Fruit fly (Drosophila melanogaster) whole organism, wandering third instar larva: ENCODE results near the gene CG3164.
A peak's percentile ranks its signal among the peaks of the same experiment; 100 is the strongest.

Experiments used
- Abd-B ChIP-seq: fragments of >200 bp; optimal IDR thresholded peaks from 2 replicates; lab custom pipeline; 2017; ENCODE audit warnings: missing biosample characterization, missing genetic modification characterization
- CG32264 ChIP-seq: fragments of 200-800 bp; sonication (Bioruptor generic); optimal IDR thresholded peaks from 2 replicates; lab custom pipeline; 2016; ENCODE audit warnings: missing biosample characterization, missing genetic modification characterization
- CG9705 ChIP-seq: fragments of 200-800 bp; sonication (Bioruptor generic); optimal IDR thresholded peaks from 2 replicates; lab custom pipeline; 2018; ENCODE audit warnings: missing biosample characterization, mild to moderate bottlenecking, missing genetic modification characterization
- CrebA ChIP-seq: fragments of 200-800 bp; sonication (Bioruptor generic); optimal IDR thresholded peaks from 2 replicates; lab custom pipeline; 2016; ENCODE audit warnings: missing biosample characterization, mild to moderate bottlenecking, missing genetic modification characterization, borderline replicate concordance
- Dif ChIP-seq: fragments of 200-275, 200-300 bp; sonication (Bioruptor generic); optimal IDR thresholded peaks from 2 replicates; lab custom pipeline; 2018; ENCODE audit warnings: missing biosample characterization, missing genetic modification characterization; ENCODE audit not compliant: partially characterized antibody
- GATAd ChIP-seq: sonication (Bioruptor generic); optimal IDR thresholded peaks from 2 replicates; lab custom pipeline; 2016; ENCODE audit warnings: missing biosample characterization, missing genetic modification characterization
- HLH106 ChIP-seq: fragments of 200-800 bp; optimal IDR thresholded peaks from 3 replicates; lab custom pipeline; 2019; ENCODE audit warnings: missing biosample characterization, mild to moderate bottlenecking, missing genetic modification characterization, moderate library complexity
- Hnf4 ChIP-seq: fragments of 200-800 bp; sonication (Bioruptor generic); optimal IDR thresholded peaks from 2 replicates; lab custom pipeline; 2016; ENCODE audit warnings: missing biosample characterization, mild to moderate bottlenecking, missing genetic modification characterization
- Hr78 ChIP-seq: fragments of >200 bp; optimal IDR thresholded peaks from 2 replicates; lab custom pipeline; 2017; ENCODE audit warnings: missing biosample characterization, missing genetic modification characterization
- Jra ChIP-seq: sonication (Bioruptor generic); optimal IDR thresholded peaks from 2 replicates; lab custom pipeline; 2016; ENCODE audit warnings: missing biosample characterization, missing genetic modification characterization
- Myc ChIP-seq: fragments of >200 bp; optimal IDR thresholded peaks from 2 replicates; lab custom pipeline; 2017
- OdsH ChIP-seq: fragments of 200-800 bp; sonication (Bioruptor generic); optimal IDR thresholded peaks from 2 replicates; lab custom pipeline; 2016; ENCODE audit warnings: missing biosample characterization, mild to moderate bottlenecking, missing genetic modification characterization
- Rel ChIP-seq, 2 experiments: fragments of 200-800 bp; sonication (Bioruptor generic) in 1 of 2; optimal IDR thresholded peaks; 2 replicates in 1 of 2; 3 replicates in 1 of 2; lab custom pipeline; 2016 to 2019; ENCODE audit warnings: mild to moderate bottlenecking in 2 of 2, missing biosample characterization in 2 of 2, missing genetic modification characterization in 2 of 2, moderate library complexity in 1 of 2
- Sp1 ChIP-seq: fragments of 200-800 bp; sonication (Bioruptor generic); optimal IDR thresholded peaks from 3 replicates; lab custom pipeline; 2019; ENCODE audit warnings: missing biosample characterization, mild to moderate bottlenecking, missing genetic modification characterization, moderate library complexity
- Vsx2 ChIP-seq: fragments of 200-300, 225-300 bp; sonication (Bioruptor generic); optimal IDR thresholded peaks from 2 replicates; lab custom pipeline; 2018; ENCODE audit warnings: missing biosample characterization, missing genetic modification characterization; ENCODE audit not compliant: partially characterized antibody
- brk ChIP-seq: fragments of 200-800 bp; sonication (Bioruptor generic); optimal IDR thresholded peaks from 2 replicates; lab custom pipeline; 2016; ENCODE audit warnings: missing biosample characterization, mild to moderate bottlenecking, missing genetic modification characterization
- dl ChIP-seq, 2 experiments: fragments of 175-275, 200-275 bp in 1 of 2; fragments of 200-275 bp in 1 of 2; sonication (Bioruptor generic); optimal IDR thresholded peaks; lab custom pipeline; 2018; ENCODE audit warnings: mild to moderate bottlenecking in 2 of 2, missing biosample characterization in 2 of 2, missing genetic modification characterization in 2 of 2, moderate library complexity in 2 of 2; ENCODE audit not compliant: partially characterized antibody in 2 of 2, insufficient read depth in 1 of 2
- dmrt93B ChIP-seq: fragments of 200-800 bp; sonication (Bioruptor generic); optimal IDR thresholded peaks from 2 replicates; lab custom pipeline; 2018; ENCODE audit warnings: missing biosample characterization, mild to moderate bottlenecking, missing genetic modification characterization
- dsf ChIP-seq: sonication (Bioruptor generic); optimal IDR thresholded peaks from 2 replicates; lab custom pipeline; 2016; ENCODE audit warnings: missing biosample characterization, missing genetic modification characterization, borderline replicate concordance
- ey ChIP-seq: fragments of 200-800 bp; sonication (Bioruptor generic); optimal IDR thresholded peaks from 2 replicates; lab custom pipeline; 2016; ENCODE audit warnings: missing biosample characterization, missing genetic modification characterization
- foxo ChIP-seq, 2 experiments: fragments of 200-800 bp; sonication (Bioruptor generic); optimal IDR thresholded peaks; 2 replicates in 1 of 2; 3 replicates in 1 of 2; lab custom pipeline; 2016 to 2017; ENCODE audit warnings: missing biosample characterization in 2 of 2, missing genetic modification characterization in 2 of 2
- fru ChIP-seq: fragments of 200-800 bp; sonication (Bioruptor generic); optimal IDR thresholded peaks from 3 replicates; lab custom pipeline; 2016; ENCODE audit warnings: missing biosample characterization, mild to moderate bottlenecking, missing genetic modification characterization
- h ChIP-seq: fragments of 200-800 bp; sonication (Bioruptor generic); optimal IDR thresholded peaks from 3 replicates; lab custom pipeline; 2016; ENCODE audit warnings: missing biosample characterization, mild to moderate bottlenecking, missing genetic modification characterization
- lola ChIP-seq: fragments of >200 bp; optimal IDR thresholded peaks from 2 replicates; lab custom pipeline; 2017; ENCODE audit warnings: missing biosample characterization, missing genetic modification characterization
- pan ChIP-seq: fragments of >200 bp; optimal IDR thresholded peaks from 2 replicates; lab custom pipeline; 2017
- sage ChIP-seq: fragments of 200-800 bp; sonication (Bioruptor generic); optimal IDR thresholded peaks from 2 replicates; lab custom pipeline; 2016; ENCODE audit warnings: missing biosample characterization, mild to moderate bottlenecking, missing genetic modification characterization
- sv ChIP-seq: fragments of 200-800 bp; sonication (Bioruptor generic); optimal IDR thresholded peaks from 3 replicates; lab custom pipeline; 2016; ENCODE audit warnings: missing biosample characterization, missing genetic modification characterization
- tai ChIP-seq: sonication (Bioruptor generic); optimal IDR thresholded peaks from 2 replicates; lab custom pipeline; 2016; ENCODE audit warnings: missing biosample characterization, missing genetic modification characterization
- usp ChIP-seq: fragments of >200 bp; optimal IDR thresholded peaks from 2 replicates; lab custom pipeline; 2017; ENCODE audit warnings: missing biosample characterization, missing genetic modification characterization
- woc ChIP-seq: sonication (Bioruptor generic); optimal IDR thresholded peaks from 2 replicates; lab custom pipeline; 2016; ENCODE audit warnings: missing biosample characterization, mild to moderate bottlenecking, missing genetic modification characterization

Gene CG3164

dm6 chr2L:114429-114828, 16.2 kb downstream of the CG3164 start, which contains the start of gene ND-15:
TSS of gene ND-15 (plus strand) at chr2L:114726.
- TF ChIP-seq Rel (GFP tag; optimal IDR thresholded peaks at IDR 0.05; lab: Kevin White, UChicago), result no peak
- TF ChIP-seq Rel (tag; optimal IDR thresholded peaks at IDR 0.05; lab: Kevin White, UChicago), result peak; percentile 2
- no peak for TF ChIP-seq woc (GFP tag; lab: Kevin White, UChicago)
- no peak for TF ChIP-seq tai (GFP tag; lab: Kevin White, UChicago)
- TF ChIP-seq h (GFP tag; lab: Kevin White, UChicago), result no peak
- TF ChIP-seq Hnf4 (GFP tag; lab: Kevin White, UChicago), result peak; percentile 12
- no peak for TF ChIP-seq GATAd (GFP tag; lab: Kevin White, UChicago)

- TF ChIP-seq CrebA (GFP tag; lab: Kevin White, UChicago) (no peak), fru (GFP tag; lab: Kevin White, UChicago) (no peak), OdsH (no peak), tai (GFP tag; lab: Kevin White, UChicago) (no peak)
- TF ChIP-seq, all 38 proteins: peak for 0
Measured at dm6 chr2L:110046-110445, 20.5 kb downstream of the CG3164 start.

- no peak for TF ChIP-seq pan (lab: Kevin White, UChicago)
- peak in 1 of 2 experiments; percentile 44 for TF ChIP-seq dl (GFP tag; optimal IDR thresholded peaks at IDR 0.05; lab: Kevin White, UChicago; ENCODE audit: insufficient read depth in 1 of 2, partially characterized antibody in 2 of 2)
- TF ChIP-seq dsf (GFP tag; lab: Kevin White, UChicago), result no peak
- TF ChIP-seq Hnf4 (GFP tag; lab: Kevin White, UChicago), result no peak
- TF ChIP-seq Rel (GFP tag; optimal IDR thresholded peaks at IDR 0.05; lab: Kevin White, UChicago), result no peak
- peak; percentile 62 for TF ChIP-seq Rel (tag; optimal IDR thresholded peaks at IDR 0.05; lab: Kevin White, UChicago)
- no peak for TF ChIP-seq dmrt93B (GFP tag; lab: Kevin White, UChicago)
- no peak for TF ChIP-seq CrebA (GFP tag; lab: Kevin White, UChicago)
Measured at dm6 chr2L:109098-109799, 21.3 kb downstream of the CG3164 start.

dm6 chr2L:107476-108436, 22.8 kb downstream of the CG3164 start:
- TF ChIP-seq Dif (GFP tag; lab: Kevin White, UChicago) (peak; percentile 54), foxo (GFP tag; optimal IDR thresholded peaks at IDR 0.05; lab: Kevin White, UChicago) (peak in 1 of 2 experiments; percentile 9), dl (GFP tag; optimal IDR thresholded peaks at IDR 0.05; lab: Kevin White, UChicago; ENCODE audit: insufficient read depth in 1 of 2, partially characterized antibody in 2 of 2) (peak; percentile 68 to 76), h (GFP tag; lab: Kevin White, UChicago) (peak; percentile 10), Rel (GFP tag; optimal IDR thresholded peaks at IDR 0.05; lab: Kevin White, UChicago) (no peak), Rel (tag; optimal IDR thresholded peaks at IDR 0.05; lab: Kevin White, UChicago) (peak; percentile 53), sv (GFP tag; lab: Kevin White, UChicago) (no peak), Hr78 (GFP tag; lab: Kevin White, UChicago) (no peak), usp (GFP tag; lab: Kevin White, UChicago) (no peak), Myc (lab: Kevin White, UChicago) (peak; percentile 8), woc (GFP tag; lab: Kevin White, UChicago) (peak; percentile 50), CG9705 (GFP tag; lab: Kevin White, UChicago) (no peak), Sp1 (GFP tag; lab: Kevin White, UChicago) (peak; percentile 42)

dm6 chr2L:107032-107431, 23.6 kb downstream of the CG3164 start:
- TF ChIP-seq HLH106 (tag; lab: Kevin White, UChicago), result no peak
- no peak for TF ChIP-seq woc (GFP tag; lab: Kevin White, UChicago)
- no peak for TF ChIP-seq Jra (GFP tag; lab: Kevin White, UChicago)
- TF ChIP-seq lola (GFP tag; lab: Kevin White, UChicago), result no peak
- no peak for TF ChIP-seq CG32264 (GFP tag; lab: Kevin White, UChicago)
- TF ChIP-seq Abd-B, result no peak
- no peak for TF ChIP-seq Vsx2 (GFP tag; lab: Kevin White, UChicago)
- no peak for TF ChIP-seq sv (GFP tag; lab: Kevin White, UChicago)
- no peak for TF ChIP-seq ey (GFP tag; lab: Kevin White, UChicago)
- TF ChIP-seq Sp1 (GFP tag; lab: Kevin White, UChicago), result no peak
- no peak for TF ChIP-seq brk (GFP tag; lab: Kevin White, UChicago)
- no peak for TF ChIP-seq tai (GFP tag; lab: Kevin White, UChicago)
- no peak for TF ChIP-seq sage (GFP tag; lab: Kevin White, UChicago)
- TF ChIP-seq fru (GFP tag; lab: Kevin White, UChicago), result no peak
- TF ChIP-seq CG9705 (GFP tag; lab: Kevin White, UChicago), result no peak
- TF ChIP-seq, all 38 proteins: peak for 0
